8 worm cellular contexts compared by ENCODE assay signal in genomic region chrIII:9457192-9458103, ce11.
TF ChIP-seq lines count a peak whose summit lies in the region.

No protein-coding gene starts in this region.

TF ChIP-seq in whole organism, L1 larva, 84 proteins besides CTCF, POLR2A, EP300 and RAD21 (continues in another document):
- peak; percentile 37 for TF ChIP-seq mep-1 (tag; optimal IDR thresholded peaks at IDR 0.05; lab: Kevin White, UChicago)
- no peak for TF ChIP-seq unc-86 (tag; optimal IDR thresholded peaks at IDR 0.05; lab: Kevin White, UChicago)
- no peak for TF ChIP-seq C04F5.9 (tag; optimal IDR thresholded peaks at IDR 0.05; lab: Kevin White, UChicago)
- TF ChIP-seq tlp-1 (tag; optimal IDR thresholded peaks at IDR 0.05; lab: Kevin White, UChicago): no peak
- no peak for TF ChIP-seq zip-4 (GFP tag; optimal IDR thresholded peaks at IDR 0.05; lab: Kevin White, UChicago)
- peak; percentile 39 for TF ChIP-seq nhr-19 (GFP tag; conservative IDR thresholded peaks at IDR 0.05; lab: Robert Waterston, UW)
- peak; percentile 41 for TF ChIP-seq pag-3 (tag; optimal IDR thresholded peaks at IDR 0.05; lab: Kevin White, UChicago; ENCODE audit: borderline replicate concordance, insufficient read depth)
- TF ChIP-seq nhr-90 (tag; optimal IDR thresholded peaks at IDR 0.05; lab: Kevin White, UChicago; ENCODE audit: poor library complexity): no peak
- TF ChIP-seq nhr-237 (tag; optimal IDR thresholded peaks at IDR 0.05; lab: Kevin White, UChicago): no peak
- peak; percentile 15 for TF ChIP-seq nhr-47 (tag; optimal IDR thresholded peaks at IDR 0.05; lab: Kevin White, UChicago)
- peak; percentile 15 for TF ChIP-seq C16A3.4 (tag; optimal IDR thresholded peaks at IDR 0.05; lab: Kevin White, UChicago)

TF ChIP-seq in whole organism, L2 larva, 48 proteins besides CTCF, POLR2A, EP300 and RAD21 (continues in another document):
- TF ChIP-seq mdl-1 (tag; optimal IDR thresholded peaks at IDR 0.05; lab: Kevin White, UChicago) (no peak), blmp-1 (tag; optimal IDR thresholded peaks at IDR 0.05; lab: Kevin White, UChicago; ENCODE audit: insufficient read depth) (peak; percentile 22), nhr-23 (tag; optimal IDR thresholded peaks at IDR 0.05; lab: Kevin White, UChicago) (no peak), mab-5 (tag; optimal IDR thresholded peaks at IDR 0.05; lab: Kevin White, UChicago) (peak; percentile 10), F13H6.1 (tag; optimal IDR thresholded peaks at IDR 0.05; lab: Kevin White, UChicago) (peak; percentile 75), aly-2 (tag; optimal IDR thresholded peaks at IDR 0.05; lab: Kevin White, UChicago) (no peak), ztf-1 (GFP tag; conservative IDR thresholded peaks at IDR 0.05; lab: Robert Waterston, UW) (no peak), unc-62 (GFP tag; optimal IDR thresholded peaks at IDR 0.05; lab: Kevin White, UChicago) (no peak), egl-27 (tag; optimal IDR thresholded peaks at IDR 0.05; lab: Kevin White, UChicago) (no peak), unc-39 (tag; optimal IDR thresholded peaks at IDR 0.05; lab: Kevin White, UChicago) (no peak), sma-9 (GFP tag; optimal IDR thresholded peaks at IDR 0.05; lab: Kevin White, UChicago) (peak; percentile 39), sma-9 (tag; optimal IDR thresholded peaks at IDR 0.05; lab: Kevin White, UChicago) (no peak)

TF ChIP-seq in whole organism, L3 larva, 47 proteins besides CTCF, POLR2A, EP300 and RAD21 (continues in another document):
- TF ChIP-seq unc-62 (GFP tag; optimal IDR thresholded peaks at IDR 0.05; lab: Kevin White, UChicago): peak; percentile 36
- TF ChIP-seq ztf-4 (tag; optimal IDR thresholded peaks at IDR 0.05; lab: Kevin White, UChicago): no peak
- TF ChIP-seq unc-39 (tag; optimal IDR thresholded peaks at IDR 0.05; lab: Kevin White, UChicago): no peak
- peak; percentile 10 for TF ChIP-seq lin-15B (tag; optimal IDR thresholded peaks at IDR 0.05; lab: Kevin White, UChicago)
- no peak for TF ChIP-seq skn-1 (tag; optimal IDR thresholded peaks at IDR 0.05; lab: Kevin White, UChicago)
- peak; percentile 48 for TF ChIP-seq nhr-23 (tag; optimal IDR thresholded peaks at IDR 0.05; lab: Kevin White, UChicago)
- no peak for TF ChIP-seq ceh-9 (tag; optimal IDR thresholded peaks at IDR 0.05; lab: Kevin White, UChicago)
- no peak for TF ChIP-seq sea-2 (GFP tag; optimal IDR thresholded peaks at IDR 0.05; lab: Kevin White, UChicago)
- TF ChIP-seq nhr-43 (tag; optimal IDR thresholded peaks at IDR 0.05; lab: Kevin White, UChicago; ENCODE audit: poor library complexity, severe bottlenecking): no peak
- TF ChIP-seq nhr-25 (tag; optimal IDR thresholded peaks at IDR 0.05; lab: Kevin White, UChicago): peak; percentile 15
- TF ChIP-seq pqm-1 (tag; optimal IDR thresholded peaks at IDR 0.05; lab: Kevin White, UChicago): no peak

TF ChIP-seq in whole organism, L4 larva, 104 proteins besides CTCF, POLR2A, EP300 and RAD21 (continues in another document):
- 0 out of 2 replicates have a peak, but pooled peaks have one; percentile 14 for TF ChIP-seq dmd-9 (GFP tag; IDR thresholded peaks at IDR 0.05; lab: Robert Waterston, UW)
- TF ChIP-seq nhr-111 (GFP tag; optimal IDR thresholded peaks at IDR 0.05; lab: Kevin White, UChicago): no peak
- TF ChIP-seq fkh-10 (GFP tag; optimal IDR thresholded peaks at IDR 0.05; lab: Kevin White, UChicago): no peak
- TF ChIP-seq mep-1 (tag; optimal IDR thresholded peaks at IDR 0.05; lab: Kevin White, UChicago): peak; percentile 16
- TF ChIP-seq mes-2 (tag; optimal IDR thresholded peaks at IDR 0.05; lab: Kevin White, UChicago; ENCODE audit: poor library complexity, severe bottlenecking): peak; percentile 19
- TF ChIP-seq vab-7 (GFP tag; IDR thresholded peaks at IDR 0.05; lab: Robert Waterston, UW): no peak
- no peak for TF ChIP-seq aly-2 (tag; optimal IDR thresholded peaks at IDR 0.05; lab: Kevin White, UChicago)
- peak; percentile 74 for TF ChIP-seq mxl-3 (GFP tag; optimal IDR thresholded peaks at IDR 0.05; lab: Kevin White, UChicago)
- TF ChIP-seq lin-29 (GFP tag; IDR thresholded peaks at IDR 0.05; lab: Robert Waterston, UW): no peak
- TF ChIP-seq nhr-28 (tag; optimal IDR thresholded peaks at IDR 0.05; lab: Kevin White, UChicago): peak; percentile 42
- TF ChIP-seq nhr-11 (tag; optimal IDR thresholded peaks at IDR 0.05; lab: Kevin White, UChicago): peak; percentile 57

TF ChIP-seq in whole organism, late embryonic, 69 proteins besides CTCF, POLR2A, EP300 and RAD21 (continues in another document):
- no peak for TF ChIP-seq fkh-10 (GFP tag; optimal IDR thresholded peaks at IDR 0.05; lab: Kevin White, UChicago)
- no peak for TF ChIP-seq ahr-1 (tag; optimal IDR thresholded peaks at IDR 0.05; lab: Kevin White, UChicago)
- no peak for TF ChIP-seq pat-9 (tag; optimal IDR thresholded peaks at IDR 0.05; lab: Kevin White, UChicago)
- TF ChIP-seq elt-2 (tag; optimal IDR thresholded peaks at IDR 0.05; lab: Kevin White, UChicago): no peak
- no peak for TF ChIP-seq ama-1 (optimal IDR thresholded peaks at IDR 0.05; lab: Kevin White, UChicago)
- no peak for TF ChIP-seq dmd-4 (tag; optimal IDR thresholded peaks at IDR 0.05; lab: Kevin White, UChicago; ENCODE audit: borderline replicate concordance)
- TF ChIP-seq tbx-2 (tag; optimal IDR thresholded peaks at IDR 0.05; lab: Kevin White, UChicago): peak; percentile 36
- TF ChIP-seq npax-4 (tag; optimal IDR thresholded peaks at IDR 0.05; lab: Kevin White, UChicago): no peak
- no peak for TF ChIP-seq hlh-30 (tag; optimal IDR thresholded peaks at IDR 0.05; lab: Kevin White, UChicago; ENCODE audit: insufficient read depth)
- TF ChIP-seq unc-3 (GFP tag; conservative IDR thresholded peaks at IDR 0.05; lab: Robert Waterston, UW): no peak
- TF ChIP-seq unc-3 (tag; optimal IDR thresholded peaks at IDR 0.05; lab: Kevin White, UChicago): no peak
- no peak for TF ChIP-seq gmeb-2 (tag; optimal IDR thresholded peaks at IDR 0.05; lab: Kevin White, UChicago)
- TF ChIP-seq pha-2 (tag; optimal IDR thresholded peaks at IDR 0.05; lab: Kevin White, UChicago): no peak

TF ChIP-seq in whole organism, midembryonic, 9 proteins besides CTCF, POLR2A, EP300 and RAD21:
- TF ChIP-seq ztf-29 (GFP tag; IDR thresholded peaks at IDR 0.05; lab: Robert Waterston, UW) (no peak), T22C8.4 (GFP tag; IDR thresholded peaks at IDR 0.05; lab: Robert Waterston, UW) (0 out of 2 replicates have a peak, but pooled peaks have one; percentile 21)

TF ChIP-seq in whole organism, mixed stage, embryonic, 35 proteins besides CTCF, POLR2A, EP300 and RAD21:
- TF ChIP-seq ces-1 (GFP tag; optimal IDR thresholded peaks at IDR 0.05; lab: Kevin White, UChicago): no peak
- TF ChIP-seq hlh-1 (tag; optimal IDR thresholded peaks at IDR 0.05; lab: Kevin White, UChicago): peak; percentile 88
- no peak for TF ChIP-seq pha-4 (tag; optimal IDR thresholded peaks at IDR 0.05; lab: Kevin White, UChicago)
- peak; percentile 57 for TF ChIP-seq unc-120 (tag; optimal IDR thresholded peaks at IDR 0.05; lab: Kevin White, UChicago; ENCODE audit: poor library complexity, severe bottlenecking)
- TF ChIP-seq unc-62 (GFP tag; optimal IDR thresholded peaks at IDR 0.05; lab: Kevin White, UChicago): peak; percentile 89
- no peak for TF ChIP-seq nhr-76 (tag; optimal IDR thresholded peaks at IDR 0.05; lab: Kevin White, UChicago)
- TF ChIP-seq mab-5 (tag; optimal IDR thresholded peaks at IDR 0.05; lab: Kevin White, UChicago): no peak
- no peak for TF ChIP-seq tbx-8 (GFP tag; optimal IDR thresholded peaks at IDR 0.05; lab: Kevin White, UChicago)
- TF ChIP-seq unc-39 (tag; optimal IDR thresholded peaks at IDR 0.05; lab: Kevin White, UChicago): no peak
- TF ChIP-seq ztf-11 (tag; optimal IDR thresholded peaks at IDR 0.05; lab: Kevin White, UChicago): no peak

TF ChIP-seq in whole organism, young adult, 124 proteins besides CTCF, POLR2A, EP300 and RAD21:
- TF ChIP-seq Y53F4B.3 (GFP tag; IDR thresholded peaks at IDR 0.05; lab: Robert Waterston, UW) (no peak), cebp-1 (GFP tag; IDR thresholded peaks at IDR 0.05; lab: Robert Waterston, UW) (no peak), cebp-1 (tag; optimal IDR thresholded peaks at IDR 0.05; lab: Kevin White, UChicago) (peak; percentile 27), ztf-26 (tag; optimal IDR thresholded peaks at IDR 0.05; lab: Kevin White, UChicago) (no peak), chd-7 (tag; optimal IDR thresholded peaks at IDR 0.05; lab: Kevin White, UChicago) (no peak), zfh-2 (GFP tag; conservative IDR thresholded peaks at IDR 0.05; lab: Robert Waterston, UW) (peak; percentile 88), dpl-1 (GFP tag; optimal IDR thresholded peaks at IDR 0.05; lab: Kevin White, UChicago) (no peak), ets-4 (GFP tag; optimal IDR thresholded peaks at IDR 0.05; lab: Kevin White, UChicago) (no peak), hsf-1 (GFP tag; IDR thresholded peaks at IDR 0.05; lab: Robert Waterston, UW) (no peak)
TF ChIP-seq in whole organism, young adult: peak in this region for 2.
